Fruit fly (Drosophila melanogaster): ENCODE results near the gene CG43169.

CG43169 gene

dm6 chr3L:8870547-8870946, 17.9 kb downstream of the CG43169 start (continued):
- TF ChIP-seq fkh (GFP tag; optimal IDR thresholded peaks at IDR 0.05) (no peak), salr (GFP tag; optimal IDR thresholded peaks at IDR 0.05) (peak in 1 of 2 experiments; percentile 63), achi (GFP tag; optimal IDR thresholded peaks at IDR 0.05) (peak; percentile 61), Smox (GFP tag; optimal IDR thresholded peaks at IDR 0.05) (no peak), CG16779 (tag; optimal IDR thresholded peaks at IDR 0.05) (peak; percentile 41), CG32006 (GFP tag; optimal IDR thresholded peaks at IDR 0.05) (peak; percentile 85), CG6276 (GFP tag; optimal IDR thresholded peaks at IDR 0.05) (peak; percentile 81), acj6 (GFP tag; optimal IDR thresholded peaks at IDR 0.05) (peak; percentile 56), Met (GFP tag; optimal IDR thresholded peaks at IDR 0.05) (no peak), CG10631 (GFP tag; optimal IDR thresholded peaks at IDR 0.05) (peak; percentile 67), eg (GFP tag; IDR thresholded peaks at IDR 0.05) (peak; percentile 94), CG31627 (GFP tag; optimal IDR thresholded peaks at IDR 0.05) (no peak), CG4318 (GFP tag; optimal IDR thresholded peaks at IDR 0.05) (peak; percentile 76)

- no peak for TF ChIP-seq CG8632 (GFP tag; optimal IDR thresholded peaks at IDR 0.05)
- no peak for TF ChIP-seq Smox (GFP tag; optimal IDR thresholded peaks at IDR 0.05)
- no peak for TF ChIP-seq CG11902 (GFP tag; optimal IDR thresholded peaks at IDR 0.05)
- TF ChIP-seq CG6163 (GFP tag; IDR thresholded peaks at IDR 0.05), result no peak
- no peak for TF ChIP-seq salr (GFP tag; optimal IDR thresholded peaks at IDR 0.05)
- TF ChIP-seq CG16779 (tag; optimal IDR thresholded peaks at IDR 0.05), result no peak
- no peak for TF ChIP-seq CG4318 (GFP tag; optimal IDR thresholded peaks at IDR 0.05)
These were observed 19.1 kb downstream of the CG43169 start for dm6 chr3L:8869326-8869725.

dm6 chr3L:8865185-8865584, 23.2 kb downstream of the CG43169 start:
- TF ChIP-seq Eip78C (GFP tag) (peak; percentile 27), CG8119 (GFP tag; IDR thresholded peaks at IDR 0.05) (0 out of 3 replicates have a peak, but pooled peaks have one; percentile 15), CG15336 (GFP tag; IDR thresholded peaks at IDR 0.05) (peak; percentile 48; the same call in 1 of the 2 replicates), CG32006 (GFP tag; optimal IDR thresholded peaks at IDR 0.05) (peak; percentile 30), OdsH (GFP tag; optimal IDR thresholded peaks at IDR 0.05) (peak; percentile 0), acj6 (GFP tag; optimal IDR thresholded peaks at IDR 0.05) (no peak), dac (GFP tag; optimal IDR thresholded peaks at IDR 0.05) (no peak), vri (GFP tag; optimal IDR thresholded peaks at IDR 0.05) (no peak), spab (GFP tag; optimal IDR thresholded peaks at IDR 0.05) (no peak), eg (GFP tag; IDR thresholded peaks at IDR 0.05) (peak; percentile 39; the same call in 1 of the 3 replicates), ss (GFP tag; optimal IDR thresholded peaks at IDR 0.05) (peak in 1 of 2 experiments; percentile 76), fd59A (GFP tag; optimal IDR thresholded peaks at IDR 0.05) (no peak)

- no peak for TF ChIP-seq CG6792 (GFP tag; optimal IDR thresholded peaks at IDR 0.05)
- TF ChIP-seq CG8632 (GFP tag; optimal IDR thresholded peaks at IDR 0.05), result no peak
- no peak for TF ChIP-seq Ets96B (tag; optimal IDR thresholded peaks at IDR 0.05)
- TF ChIP-seq acj6 (GFP tag; optimal IDR thresholded peaks at IDR 0.05), result no peak
- TF ChIP-seq Sox102F (GFP tag; optimal IDR thresholded peaks at IDR 0.05), result no peak
- no peak for TF ChIP-seq CG8119 (GFP tag; IDR thresholded peaks at IDR 0.05)
These were observed 27.7 kb downstream of the CG43169 start for dm6 chr3L:8860746-8861145.

- TF ChIP-seq CG11294 (GFP tag; IDR thresholded peaks at IDR 0.05) (no peak), CG10669 (GFP tag; optimal IDR thresholded peaks at IDR 0.05) (peak; percentile 68), eg (GFP tag; IDR thresholded peaks at IDR 0.05) (no peak), lz (GFP tag; optimal IDR thresholded peaks at IDR 0.05) (no peak), CG6808 (GFP tag; optimal IDR thresholded peaks at IDR 0.05) (peak; percentile 56), CG4318 (GFP tag; optimal IDR thresholded peaks at IDR 0.05) (peak; percentile 26), Smox (GFP tag; optimal IDR thresholded peaks at IDR 0.05) (no peak), Sox102F (GFP tag; optimal IDR thresholded peaks at IDR 0.05) (no peak), Gug (GFP tag; IDR thresholded peaks at IDR 0.05) (no peak), Met (GFP tag; optimal IDR thresholded peaks at IDR 0.05) (no peak), CG6276 (GFP tag; optimal IDR thresholded peaks at IDR 0.05) (peak; percentile 38), Ets21C (GFP tag; optimal IDR thresholded peaks at IDR 0.05) (no peak), Sox15 (GFP tag; optimal IDR thresholded peaks at IDR 0.05) (no peak), Eip78C (GFP tag) (peak; percentile 49), fd85E (GFP tag; optimal IDR thresholded peaks at IDR 0.05) (no peak), dac (GFP tag; optimal IDR thresholded peaks at IDR 0.05) (no peak), Ets96B (tag; optimal IDR thresholded peaks at IDR 0.05) (peak; percentile 66), acj6 (GFP tag; optimal IDR thresholded peaks at IDR 0.05) (no peak), CG3919 (GFP tag; optimal IDR thresholded peaks at IDR 0.05) (peak; percentile 58), Eip93F (GFP tag; optimal IDR thresholded peaks at IDR 0.05) (no peak), Hr39 (GFP tag; optimal IDR thresholded peaks at IDR 0.05) (no peak), CG6792 (GFP tag; optimal IDR thresholded peaks at IDR 0.05) (no peak), pdm3 (GFP tag; optimal IDR thresholded peaks at IDR 0.05) (no peak), CG7368 (GFP tag; optimal IDR thresholded peaks at IDR 0.05) (no peak), cyc (GFP tag; optimal IDR thresholded peaks at IDR 0.05) (no peak), CG8632 (GFP tag; optimal IDR thresholded peaks at IDR 0.05) (no peak), svp (GFP tag) (no peak)
These were observed 28.5 kb downstream of the CG43169 start for dm6 chr3L:8859936-8860335.
